Fruit fly (Drosophila melanogaster): ENCODE results near the gene CG33170.

Gene CG33170

dm6 chr3L:22864254-22865060, at the start of gene CG33170:
Gene CG33170 (plus strand): TSS chr3L:22864600.
- TF ChIP-seq CG8478 (optimal IDR thresholded peaks at IDR 0.05) (no peak), CTCF (optimal IDR thresholded peaks at IDR 0.05) (no peak)

dm6 chr3L:22820190-22820589, 44.2 kb upstream of the CG33170 start:
- no peak for TF ChIP-seq CTCF (optimal IDR thresholded peaks at IDR 0.05)

dm6 chr3L:22821377-22821776, 43.0 kb upstream of the CG33170 start:
- TF ChIP-seq CG8478 (optimal IDR thresholded peaks at IDR 0.05): no peak
- no peak for TF ChIP-seq CTCF (optimal IDR thresholded peaks at IDR 0.05)

dm6 chr3L:22822544-22823175, 41.7 kb upstream of the CG33170 start:
- TF ChIP-seq CG8478 (optimal IDR thresholded peaks at IDR 0.05): no peak
- TF ChIP-seq CTCF (optimal IDR thresholded peaks at IDR 0.05): no peak

dm6 chr3L:22823230-22823629, 41.2 kb upstream of the CG33170 start:
- no peak for TF ChIP-seq CG8478 (optimal IDR thresholded peaks at IDR 0.05)
- TF ChIP-seq CTCF (optimal IDR thresholded peaks at IDR 0.05): no peak

dm6 chr3L:22824668-22825192, 39.7 kb upstream of the CG33170 start:
- TF ChIP-seq CG8478 (optimal IDR thresholded peaks at IDR 0.05): no peak
- TF ChIP-seq CTCF (optimal IDR thresholded peaks at IDR 0.05): no peak

- no peak for TF ChIP-seq CTCF (optimal IDR thresholded peaks at IDR 0.05)
- TF ChIP-seq CG8478 (optimal IDR thresholded peaks at IDR 0.05): no peak
These were observed 38.2 kb upstream of the CG33170 start for dm6 chr3L:22826236-22826635.

dm6 chr3L:22830132-22830697, 34.2 kb upstream of the CG33170 start:
- TF ChIP-seq CG8478 (optimal IDR thresholded peaks at IDR 0.05): no peak
- no peak for TF ChIP-seq CTCF (optimal IDR thresholded peaks at IDR 0.05)

dm6 chr3L:22835144-22835964, 29.0 kb upstream of the CG33170 start, which contains the start of gene jim:
Gene jim (minus strand): TSS chr3L:22835194.
- TF ChIP-seq CG8478 (optimal IDR thresholded peaks at IDR 0.05): no peak
- TF ChIP-seq CTCF (optimal IDR thresholded peaks at IDR 0.05): no peak

dm6 chr3L:22836768-22837167, 27.6 kb upstream of the CG33170 start, which contains the start of the genes CG11226 and CG45428:
Gene CG11226 (plus strand): TSS chr3L:22837068.
Gene CG45428 (minus strand): TSS chr3L:22837070.
- TF ChIP-seq CTCF (optimal IDR thresholded peaks at IDR 0.05): no peak
- TF ChIP-seq CG8478 (optimal IDR thresholded peaks at IDR 0.05): no peak

- TF ChIP-seq CG8478 (optimal IDR thresholded peaks at IDR 0.05) (no peak), CTCF (optimal IDR thresholded peaks at IDR 0.05) (no peak)
These were observed 26.5 kb upstream of the CG33170 start for dm6 chr3L:22837651-22838614.

dm6 chr3L:22839243-22839642, 25.2 kb upstream of the CG33170 start:
- TF ChIP-seq CG8478 (optimal IDR thresholded peaks at IDR 0.05): no peak

dm6 chr3L:22839726-22840228, 24.6 kb upstream of the CG33170 start:
- TF ChIP-seq CTCF (optimal IDR thresholded peaks at IDR 0.05) (no peak), CG8478 (optimal IDR thresholded peaks at IDR 0.05) (no peak)
